Worm (Caenorhabditis elegans) whole organism, L3 larva: ENCODE results near the gene cah-1.

Source experiments
- R02D3.7 ChIP-seq: fragments of 150-350 bp; optimal IDR thresholded peaks from 2 replicates; lab custom pipeline; 2014; ENCODE audit warnings: missing biosample characterization, missing genetic modification characterization
- aly-2 ChIP-seq: fragments of 150-350 bp; optimal IDR thresholded peaks from 2 replicates; lab custom pipeline; 2014; ENCODE audit warnings: missing biosample characterization, missing genetic modification characterization
- ama-1 ChIP-seq: fragments of 150-350 bp; optimal IDR thresholded peaks from 2 replicates; lab custom pipeline; 2018
- ceh-16 ChIP-seq: sonication (generic microtip); optimal IDR thresholded peaks from 2 replicates; lab custom pipeline; 2017; ENCODE audit warnings: missing biosample characterization, missing genetic modification characterization
- elt-2 ChIP-seq: sonication (generic microtip); optimal IDR thresholded peaks from 2 replicates; lab custom pipeline; 2016; ENCODE audit warnings: missing genetic modification reagents, mild to moderate bottlenecking, missing genetic modification characterization, missing compliant biosample characterization
- fos-1 ChIP-seq: fragments of 150-350 bp; optimal IDR thresholded peaks from 2 replicates; lab custom pipeline; 2014; ENCODE audit warnings: missing biosample characterization, missing genetic modification characterization
- hmg-11 ChIP-seq: sonication (generic microtip); optimal IDR thresholded peaks from 2 replicates; lab custom pipeline; 2016; ENCODE audit warnings: missing genetic modification characterization, missing compliant biosample characterization
- lin-15B ChIP-seq: fragments of 150-350 bp; optimal IDR thresholded peaks from 2 replicates; lab custom pipeline; 2014; ENCODE audit warnings: missing biosample characterization, missing genetic modification characterization
- mml-1 ChIP-seq: fragments of 150-350 bp; sonication (generic microtip); optimal IDR thresholded peaks from 3 replicates; lab custom pipeline; 2014; ENCODE audit warnings: missing biosample characterization, missing genetic modification characterization
- nhr-43 ChIP-seq: sonication (generic microtip); optimal IDR thresholded peaks from 2 replicates; lab custom pipeline; 2016; ENCODE audit warnings: mild to moderate bottlenecking, missing genetic modification characterization, missing compliant biosample characterization; ENCODE audit not compliant: poor library complexity, severe bottlenecking
- nhr-77 ChIP-seq: fragments of 150-350 bp; optimal IDR thresholded peaks from 2 replicates; lab custom pipeline; 2014; ENCODE audit warnings: missing biosample characterization, missing genetic modification characterization
- unc-62 ChIP-seq: fragments of 150-350 bp; sonication (generic microtip); optimal IDR thresholded peaks from 4 replicates; lab custom pipeline; 2014; ENCODE audit warnings: missing biosample characterization, missing genetic modification reagents, missing genetic modification characterization
- ztf-4 ChIP-seq: fragments of 150-350 bp; optimal IDR thresholded peaks from 2 replicates; lab custom pipeline; 2014; ENCODE audit warnings: missing biosample characterization, missing genetic modification characterization

DNA sequence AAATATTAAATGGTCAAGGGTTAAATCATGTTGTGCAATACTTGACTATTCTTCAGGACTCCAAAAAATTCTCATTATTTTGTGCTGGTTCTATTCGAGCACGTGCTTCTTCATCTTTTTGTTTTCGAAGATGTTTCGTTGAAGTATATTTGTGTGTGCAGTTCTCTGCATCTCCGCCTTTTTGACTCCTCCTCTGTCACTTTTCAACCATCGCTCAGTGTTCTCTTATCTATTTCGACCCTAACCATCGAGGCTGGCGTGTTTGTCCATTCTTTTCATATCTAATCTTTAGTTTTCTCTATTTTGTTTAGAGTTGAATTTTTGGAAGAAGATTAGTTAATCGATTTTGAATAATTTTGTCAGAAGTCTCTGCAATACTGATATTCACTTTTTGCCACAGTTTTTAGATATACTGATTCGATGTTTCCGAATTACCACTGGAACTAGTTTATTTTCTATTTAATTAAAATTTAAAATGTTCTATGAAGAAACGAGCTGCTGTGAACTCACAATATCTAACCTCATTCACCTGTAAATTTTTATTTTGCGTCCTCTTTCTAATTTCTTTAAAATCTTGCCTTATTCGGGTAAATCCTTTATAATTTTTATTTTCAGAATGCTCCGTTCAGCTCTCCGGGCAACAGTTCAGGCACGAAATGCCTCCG, 8.1 kb downstream of the cah-1 start, which contains the start of gene alh-1:
- TF ChIP-seq elt-2 (peak; percentile 79), mml-1 (tag; lab: Kevin White, UChicago) (no peak), lin-15B (tag; lab: Kevin White, UChicago) (no peak), aly-2 (tag; lab: Kevin White, UChicago) (no peak), unc-62 (GFP tag; lab: Kevin White, UChicago) (no peak), fos-1 (tag; lab: Kevin White, UChicago) (no peak), ztf-4 (tag; lab: Kevin White, UChicago) (no peak), nhr-77 (no peak), nhr-43 (tag; lab: Kevin White, UChicago) (no peak), ceh-16 (tag; lab: Kevin White, UChicago) (no peak), ama-1 (lab: Kevin White, UChicago) (no peak), R02D3.7 (tag; lab: Kevin White, UChicago) (no peak), hmg-11 (no peak)
